Worm (Caenorhabditis elegans): Measurements from ENCODE around the gene C08B6.8.

C08B6.8 gene

DNA sequence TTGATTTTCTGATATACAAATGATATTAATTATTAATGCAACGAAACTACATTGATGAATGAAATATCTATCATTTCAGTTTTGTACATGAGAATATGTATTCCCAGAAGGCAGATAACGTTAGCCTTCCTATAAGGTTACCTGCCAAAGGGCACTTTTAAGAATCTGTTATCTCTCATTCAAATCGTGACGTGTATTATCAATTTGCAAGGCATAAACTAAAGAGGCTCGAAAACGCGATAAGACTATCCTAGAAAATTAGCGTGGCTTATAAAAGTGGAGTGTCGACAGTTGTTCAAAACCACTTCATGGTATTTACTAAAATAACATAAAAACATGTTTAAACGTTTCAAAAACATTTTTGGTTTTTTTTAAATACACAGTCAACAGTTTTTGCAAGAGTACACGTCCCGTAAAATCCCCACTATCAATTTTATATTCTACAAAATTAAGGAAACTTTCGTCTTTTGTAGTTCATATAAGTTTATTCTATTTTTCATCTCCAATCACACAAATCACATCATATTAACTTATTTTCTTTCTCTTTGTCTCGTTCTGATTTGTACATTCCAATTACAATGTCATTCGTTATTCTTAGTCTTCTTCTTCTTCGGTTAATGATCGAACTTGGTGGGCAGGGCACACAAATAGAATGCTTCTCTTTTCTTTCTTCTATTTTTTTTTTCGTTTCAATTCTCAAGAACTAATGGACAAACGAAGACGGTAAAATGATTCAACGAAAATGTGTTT is 9.5 kb upstream of the C08B6.8 start, which contains the start of gene C08B6.10:
TSS of gene C08B6.10 (plus strand) at position 700 of the 750 bp plus-strand sequence.
- TF ChIP-seq let-607 (tag; optimal IDR thresholded peaks at IDR 0.05) (no peak), fkh-3 (tag; optimal IDR thresholded peaks at IDR 0.05) (no peak), dpff-1 (tag; optimal IDR thresholded peaks at IDR 0.05) (no peak), bed-1 (GFP tag; IDR thresholded peaks at IDR 0.05) (no peak), Y67H2A.10 (GFP tag; conservative IDR thresholded peaks at IDR 0.05) (no peak), hlh-12 (tag; optimal IDR thresholded peaks at IDR 0.05) (no peak), akir-1 (GFP tag; optimal IDR thresholded peaks at IDR 0.05) (no peak), C17E4.6 (GFP tag; IDR thresholded peaks at IDR 0.05) (no peak), ztf-22 (GFP tag; optimal IDR thresholded peaks at IDR 0.05) (no peak)

DNA sequence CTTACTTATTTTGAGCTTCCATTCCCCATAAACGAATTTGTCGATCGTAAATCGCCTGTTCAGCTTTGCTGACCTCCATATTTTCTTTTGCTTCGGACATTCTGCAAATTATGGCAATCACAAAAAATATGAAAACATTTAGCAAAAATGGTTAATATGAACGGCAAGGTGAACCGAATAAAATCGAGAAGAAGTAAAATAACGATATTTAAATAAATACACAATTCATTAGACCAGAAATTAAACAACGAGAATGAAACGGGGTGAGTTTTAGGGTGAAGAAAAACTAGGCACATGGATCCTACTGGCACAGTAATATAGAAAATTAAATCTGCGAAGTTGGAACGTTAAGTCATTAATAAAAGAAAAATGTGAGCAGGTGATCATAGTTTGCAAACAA is 4.2 kb upstream of the C08B6.8 start, which contains the start of gene aos-1:
TSS of gene aos-1 (minus strand) at position 101 of the 400 bp plus-strand sequence.
- TF ChIP-seq athp-1 (tag; optimal IDR thresholded peaks at IDR 0.05) (no peak), lsy-27 (tag; optimal IDR thresholded peaks at IDR 0.05; ENCODE audit: borderline replicate concordance, insufficient read depth) (no peak), attf-3 (GFP tag; conservative IDR thresholded peaks at IDR 0.05) (no peak), cebp-2 (GFP tag; IDR thresholded peaks at IDR 0.05) (no peak), ZK185.1 (tag; optimal IDR thresholded peaks at IDR 0.05; ENCODE audit: poor library complexity, severe bottlenecking) (no peak), ets-4 (GFP tag; optimal IDR thresholded peaks at IDR 0.05) (no peak), ztf-18 (tag; optimal IDR thresholded peaks at IDR 0.05) (no peak), akir-1 (GFP tag; optimal IDR thresholded peaks at IDR 0.05) (no peak), snpc-4 (GFP tag; optimal IDR thresholded peaks at IDR 0.05) (no peak), snpc-4 (tag; optimal IDR thresholded peaks at IDR 0.05) (no peak), B0019.2 (GFP tag; conservative IDR thresholded peaks at IDR 0.05) (no peak), hlh-12 (tag; optimal IDR thresholded peaks at IDR 0.05) (no peak), hmg-1.2 (GFP tag; IDR thresholded peaks at IDR 0.05) (no peak), sptf-2 (GFP tag; optimal IDR thresholded peaks at IDR 0.05) (no peak), somi-1 (GFP tag; optimal IDR thresholded peaks at IDR 0.05) (no peak), madf-10 (tag; optimal IDR thresholded peaks at IDR 0.05) (no peak), hsf-1 (GFP tag; IDR thresholded peaks at IDR 0.05) (no peak), nfya-1 (tag; optimal IDR thresholded peaks at IDR 0.05; ENCODE audit: borderline replicate concordance, insufficient read depth) (no peak), lin-40 (tag; optimal IDR thresholded peaks at IDR 0.05) (no peak), ztf-25 (GFP tag; IDR thresholded peaks at IDR 0.05) (no peak)

DNA sequence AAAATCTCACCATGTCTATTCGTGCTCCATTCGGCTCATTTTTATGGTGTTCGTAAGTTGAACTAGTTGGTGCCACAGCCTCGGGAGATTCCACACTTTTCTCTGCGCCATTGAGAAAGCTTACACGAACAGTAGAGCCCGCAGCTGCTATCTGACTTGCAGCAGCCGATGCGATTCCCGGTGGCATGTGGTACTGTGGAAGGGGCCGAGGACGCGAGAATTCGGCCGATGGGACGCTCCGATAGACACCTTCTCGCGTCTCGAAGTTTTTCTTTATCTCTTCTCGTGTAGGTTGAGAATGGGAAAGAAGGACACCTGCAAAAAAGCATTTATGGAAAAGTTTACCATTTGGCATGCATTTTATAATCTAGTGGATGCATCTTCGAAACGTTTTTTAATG is 1.2 kb upstream of the C08B6.8 start:
- TF ChIP-seq F33H1.4 (GFP tag; IDR thresholded peaks at IDR 0.05) (no peak), lsy-27 (tag; optimal IDR thresholded peaks at IDR 0.05; ENCODE audit: borderline replicate concordance, insufficient read depth) (no peak), nhr-80 (tag; optimal IDR thresholded peaks at IDR 0.05) (no peak), hmg-20 (GFP tag; IDR thresholded peaks at IDR 0.05) (no peak), ama-1 (optimal IDR thresholded peaks at IDR 0.05) (no peak), ama-1 (GFP tag; optimal IDR thresholded peaks at IDR 0.05) (no peak), F52B5.7 (tag; optimal IDR thresholded peaks at IDR 0.05) (no peak), zfh-2 (GFP tag; conservative IDR thresholded peaks at IDR 0.05) (peak; percentile 64), K12H6.12 (tag; optimal IDR thresholded peaks at IDR 0.05) (no peak)

All from whole organism, young adult.